Fruit fly (Drosophila melanogaster): ENCODE measurements around the gene Brr2.
A peak's percentile ranks its signal among the peaks of the same experiment; 100 is the strongest.

The Brr2 gene

DNA sequence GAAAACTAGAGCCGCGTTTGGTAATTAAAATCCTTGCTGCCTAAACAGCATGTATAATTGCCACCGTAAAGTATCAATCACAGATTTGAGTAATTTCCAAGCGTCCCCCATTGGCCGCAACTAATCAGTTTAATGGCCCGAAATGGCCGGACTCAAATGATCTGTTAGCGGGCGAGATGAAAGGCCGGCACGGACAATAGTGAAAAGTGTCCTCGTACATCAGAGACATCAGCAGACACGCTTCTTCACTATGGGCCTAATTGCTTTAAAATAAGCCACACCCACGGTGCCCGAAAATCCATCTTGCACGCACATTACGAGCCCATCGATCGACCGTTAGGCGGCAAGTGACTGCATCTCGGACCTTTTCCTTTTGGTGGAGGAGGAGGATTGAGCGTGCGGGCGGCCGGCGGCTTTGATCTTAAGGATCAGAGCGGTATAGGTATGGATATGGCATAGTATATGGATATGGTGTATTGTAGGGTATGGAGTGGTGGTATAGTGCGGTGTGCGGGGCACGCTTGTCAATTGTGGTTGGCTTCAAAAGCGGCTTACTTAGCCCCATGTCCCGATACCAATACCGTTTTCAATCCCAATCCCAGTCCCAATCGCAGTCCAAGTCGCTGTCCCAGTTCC is 44.8 kb upstream of the Brr2 start:
- TF ChIP-seq twi (tag; optimal IDR thresholded peaks at IDR 0.05) (peak; percentile 16), cwo (GFP tag; optimal IDR thresholded peaks at IDR 0.05) (no peak), ci (GFP tag; IDR thresholded peaks at IDR 0.05) (no peak), CG15269 (tag; optimal IDR thresholded peaks at IDR 0.05) (no peak), MTF-1 (GFP tag; optimal IDR thresholded peaks at IDR 0.05; ENCODE audit: borderline replicate concordance) (no peak), zf30C (GFP tag; optimal IDR thresholded peaks at IDR 0.05) (no peak), sr (GFP tag; IDR thresholded peaks at IDR 0.05) (no peak), PHDP (tag; optimal IDR thresholded peaks at IDR 0.05) (no peak), pan (optimal IDR thresholded peaks at IDR 0.05) (peak in 1 of 2 experiments; percentile 67), pan (GFP tag; optimal IDR thresholded peaks at IDR 0.05 in 1 of 2, IDR thresholded peaks at IDR 0.05 in 1 of 2) (peak in 1 of 2 experiments; percentile 35), dysf (GFP tag; IDR thresholded peaks at IDR 0.05) (no peak), pros (GFP tag; optimal IDR thresholded peaks at IDR 0.05) (peak; percentile 12), zen (tag; optimal IDR thresholded peaks at IDR 0.05) (peak; percentile 95), Nf-YB (GFP tag; optimal IDR thresholded peaks at IDR 0.05) (no peak), mirr (GFP tag; optimal IDR thresholded peaks at IDR 0.05) (no peak), p53 (GFP tag; optimal IDR thresholded peaks at IDR 0.05) (no peak), CG8290 (GFP tag; optimal IDR thresholded peaks at IDR 0.05) (peak; percentile 4), CG8290 (tag; optimal IDR thresholded peaks at IDR 0.05) (no peak), sc (optimal IDR thresholded peaks at IDR 0.05) (no peak), sc (GFP tag; optimal IDR thresholded peaks at IDR 0.05) (no peak), Side (GFP tag; optimal IDR thresholded peaks at IDR 0.05) (no peak), TFAM (GFP tag; optimal IDR thresholded peaks at IDR 0.05) (no peak), vvl (GFP tag; IDR thresholded peaks at IDR 0.05) (no peak), CG11560 (tag; IDR thresholded peaks at IDR 0.05) (no peak), bowl (GFP tag; IDR thresholded peaks at IDR 0.05) (no peak), Fer2 (tag; optimal IDR thresholded peaks at IDR 0.05) (no peak), gsb-n (tag; optimal IDR thresholded peaks at IDR 0.05) (peak; percentile 42), stwl (tag; optimal IDR thresholded peaks at IDR 0.05) (no peak), ATbp (GFP tag; optimal IDR thresholded peaks at IDR 0.05) (no peak), Ada2b (GFP tag; IDR thresholded peaks at IDR 0.05) (no peak), croc (GFP tag; conservative IDR thresholded peaks at IDR 0.05) (no peak), Dek (tag; optimal IDR thresholded peaks at IDR 0.05) (no peak), CG3995 (GFP tag; optimal IDR thresholded peaks at IDR 0.05) (no peak), Oaz (GFP tag; IDR thresholded peaks at IDR 0.05) (no peak), CG11093 (GFP tag; IDR thresholded peaks at IDR 0.05) (no peak), CG11247 (GFP tag; IDR thresholded peaks at IDR 0.05) (no peak), abd-A (tag; optimal IDR thresholded peaks at IDR 0.05) (no peak), mam (GFP tag; optimal IDR thresholded peaks at IDR 0.05) (no peak), prd (optimal IDR thresholded peaks at IDR 0.05) (no peak), prd (GFP tag; IDR thresholded peaks at IDR 0.05) (peak; percentile 63; the same call in 2 of the 3 replicates), repo (GFP tag; optimal IDR thresholded peaks at IDR 0.05) (no peak), lola (GFP tag; optimal IDR thresholded peaks at IDR 0.05) (no peak), Spps (tag; optimal IDR thresholded peaks at IDR 0.05) (no peak), eyg (GFP tag; optimal IDR thresholded peaks at IDR 0.05) (no peak), Opbp (GFP tag; IDR thresholded peaks at IDR 0.05; ENCODE audit: partially characterized antibody) (0 out of 3 replicates have a peak, but pooled peaks have one; percentile 30), tgo (GFP tag; IDR thresholded peaks at IDR 0.05) (no peak), CG10543 (GFP tag; optimal IDR thresholded peaks at IDR 0.05) (no peak), kni (GFP tag; optimal IDR thresholded peaks at IDR 0.05) (peak; percentile 61), CG12391 (tag; optimal IDR thresholded peaks at IDR 0.05) (no peak), CoRest (tag; optimal IDR thresholded peaks at IDR 0.05) (no peak), CG14014 (GFP tag; IDR thresholded peaks at IDR 0.05) (no peak)
